Worm (Caenorhabditis elegans): ENCODE results near the gene sph-1.

ce11 chrIV:8175686-8176532 lies 42.6 kb upstream of the sph-1 start, which contains the start of gene pct-1:
- TF ChIP-seq flt-1 (GFP tag; IDR thresholded peaks at IDR 0.05) (no peak), T22C8.4 (GFP tag; IDR thresholded peaks at IDR 0.05) (no peak), ztf-29 (GFP tag; IDR thresholded peaks at IDR 0.05) (no peak), tab-1 (GFP tag; IDR thresholded peaks at IDR 0.05) (no peak), med-1 (GFP tag; optimal IDR thresholded peaks at IDR 0.05; ENCODE audit: insufficient read depth) (no peak), ref-1 (GFP tag; conservative IDR thresholded peaks at IDR 0.05) (no peak)
